Fruit fly (Drosophila melanogaster) whole organism, prepupa: ENCODE data around the gene CG11584.

ENCODE experiments used
- Blimp-1 ChIP-seq: fragments of 200-800 bp; sonication (Bioruptor generic); optimal IDR thresholded peaks from 3 replicates; lab custom pipeline; 2017; ENCODE audit warnings: missing biosample characterization, missing genetic modification characterization, mild to moderate bottlenecking, moderate library complexity, missing genetic modification reagents
- CG8632 ChIP-seq: fragments of 200-800 bp; sonication (Bioruptor generic); optimal IDR thresholded peaks from 3 replicates; lab custom pipeline; 2016; ENCODE audit warnings: missing biosample characterization, missing genetic modification characterization
- Hr4 ChIP-seq: fragments of 200-800 bp; sonication (Bioruptor generic); optimal IDR thresholded peaks from 3 replicates; lab custom pipeline; 2016; ENCODE audit warnings: missing biosample characterization, missing genetic modification characterization
- Sox102F ChIP-seq: fragments of 200-800 bp; sonication (Bioruptor generic); optimal IDR thresholded peaks from 2 replicates; lab custom pipeline; 2016; ENCODE audit warnings: missing biosample characterization, mild to moderate bottlenecking, missing genetic modification characterization
- fkh ChIP-seq: fragments of 200-800 bp; sonication (Bioruptor generic); optimal IDR thresholded peaks from 3 replicates; lab custom pipeline; 2017; ENCODE audit warnings: missing biosample characterization, mild to moderate bottlenecking, missing genetic modification characterization, moderate library complexity

dm6 chrX:14149312-14149711 lies 31.5 kb upstream of the CG11584 start:
- TF ChIP-seq fkh (GFP tag; lab: Kevin White, UChicago) (no peak), Sox102F (GFP tag; lab: Kevin White, UChicago) (no peak), Blimp-1 (GFP tag; lab: Kevin White, UChicago) (no peak), Hr4 (peak; percentile 55), CG8632 (GFP tag; lab: Kevin White, UChicago) (no peak)
